Worm (Caenorhabditis elegans) whole organism, mixed stage, embryonic: ENCODE results near the gene srh-130.

Experiments used
- blmp-1 ChIP-seq: fragments of 150-350 bp; optimal IDR thresholded peaks from 2 replicates; lab custom pipeline; 2014; ENCODE audit warnings: missing biosample characterization, missing genetic modification characterization
- elt-1 ChIP-seq: sonication (generic microtip); optimal IDR thresholded peaks from 2 replicates; lab custom pipeline; 2017; ENCODE audit warnings: missing genetic modification characterization, mild to moderate bottlenecking, missing compliant biosample characterization, antibody characterized with exemption, moderate library complexity, borderline replicate concordance; ENCODE audit not compliant: insufficient read depth
- elt-3 ChIP-seq: fragments of 150-350 bp; optimal IDR thresholded peaks from 2 replicates; lab custom pipeline; 2014; ENCODE audit warnings: missing biosample characterization, missing genetic modification characterization
- ham-2 ChIP-seq: fragments of 200-800 bp; sonication (Bioruptor generic); optimal IDR thresholded peaks from 2 replicates; lab custom pipeline; 2018; ENCODE audit warnings: mild to moderate bottlenecking, missing genetic modification characterization, missing compliant biosample characterization
- mab-5 ChIP-seq: fragments of 150-350 bp; optimal IDR thresholded peaks from 2 replicates; lab custom pipeline; 2014; ENCODE audit warnings: missing biosample characterization, missing genetic modification characterization
- nhr-28 ChIP-seq: fragments of 150-350 bp; optimal IDR thresholded peaks from 2 replicates; lab custom pipeline; 2014; ENCODE audit warnings: missing biosample characterization, missing genetic modification characterization
- nhr-76 ChIP-seq: sonication (generic microtip); optimal IDR thresholded peaks from 2 replicates; lab custom pipeline; 2017; ENCODE audit warnings: missing biosample characterization, missing genetic modification characterization
- pha-4 ChIP-seq: fragments of 150-350 bp; optimal IDR thresholded peaks from 2 replicates; lab custom pipeline; 2018; ENCODE audit warnings: missing biosample characterization, missing genetic modification reagents, missing genetic modification characterization
- snpc-4 ChIP-seq: fragments of 150-350 bp; optimal IDR thresholded peaks from 2 replicates; lab custom pipeline; 2014; ENCODE audit warnings: missing biosample characterization, missing genetic modification characterization
- sptf-1 ChIP-seq: sonication (generic microtip); optimal IDR thresholded peaks from 2 replicates; lab custom pipeline; 2017; ENCODE audit warnings: mild to moderate bottlenecking, missing genetic modification characterization, moderate library complexity, missing compliant biosample characterization
- tbx-8 ChIP-seq: fragments of 200-800 bp; sonication (Bioruptor generic); optimal IDR thresholded peaks from 2 replicates; lab custom pipeline; 2018; ENCODE audit warnings: mild to moderate bottlenecking, missing genetic modification characterization, moderate library complexity, missing compliant biosample characterization
- unc-39 ChIP-seq: fragments of 150-350 bp; optimal IDR thresholded peaks from 2 replicates; lab custom pipeline; 2014; ENCODE audit warnings: missing biosample characterization, missing genetic modification characterization

ce11 chrV:5119109-5119508 is 31.9 kb upstream of the srh-130 start, which contains the start of gene C04F5.9:
- TF ChIP-seq unc-39 (tag; lab: Kevin White, UChicago) (no peak), nhr-76 (tag; lab: Kevin White, UChicago) (no peak), nhr-28 (tag; lab: Kevin White, UChicago) (no peak), ham-2 (GFP tag; lab: Kevin White, UChicago) (no peak), elt-3 (tag; lab: Kevin White, UChicago) (no peak), snpc-4 (no peak), tbx-8 (GFP tag; lab: Kevin White, UChicago) (no peak), blmp-1 (tag; lab: Kevin White, UChicago) (no peak), sptf-1 (tag; lab: Kevin White, UChicago) (no peak), elt-1 (tag; lab: Kevin White, UChicago) (no peak), pha-4 (tag; lab: Kevin White, UChicago) (no peak), mab-5 (tag; lab: Kevin White, UChicago) (no peak)
